Worm (Caenorhabditis elegans) whole organism, L3 larva: ENCODE data around the gene F21C10.7.

ENCODE experiments used
- ZK546.5 ChIP-seq: sonication (generic microtip); optimal IDR thresholded peaks from 2 replicates; lab custom pipeline; 2017; ENCODE audit warnings: missing biosample characterization, missing genetic modification characterization
- aly-2 ChIP-seq: fragments of 150-350 bp; optimal IDR thresholded peaks from 2 replicates; lab custom pipeline; 2014; ENCODE audit warnings: missing biosample characterization, missing genetic modification characterization
- ceh-16 ChIP-seq: sonication (generic microtip); optimal IDR thresholded peaks from 2 replicates; lab custom pipeline; 2017; ENCODE audit warnings: missing biosample characterization, missing genetic modification characterization
- ceh-82 ChIP-seq: fragments of 150-350 bp; optimal IDR thresholded peaks from 2 replicates; lab custom pipeline; 2014; ENCODE audit warnings: missing biosample characterization, missing genetic modification characterization
- ceh-9 ChIP-seq: sonication (generic microtip); optimal IDR thresholded peaks from 2 replicates; lab custom pipeline; 2018; ENCODE audit warnings: missing biosample characterization, missing genetic modification characterization
- daf-12 ChIP-seq: fragments of 150-350 bp; optimal IDR thresholded peaks from 2 replicates; lab custom pipeline; 2014; ENCODE audit warnings: missing biosample characterization, missing genetic modification reagents, missing genetic modification characterization
- egl-27 ChIP-seq: sonication (generic microtip); optimal IDR thresholded peaks from 4 replicates; lab custom pipeline; 2017; ENCODE audit warnings: missing biosample characterization, missing genetic modification reagents, missing genetic modification characterization
- elt-1 ChIP-seq: fragments of 150-350 bp; optimal IDR thresholded peaks from 2 replicates; lab custom pipeline; 2014; ENCODE audit warnings: missing biosample characterization, missing genetic modification characterization
- elt-2 ChIP-seq: sonication (generic microtip); optimal IDR thresholded peaks from 2 replicates; lab custom pipeline; 2016; ENCODE audit warnings: missing genetic modification reagents, mild to moderate bottlenecking, missing genetic modification characterization, missing compliant biosample characterization
- elt-3 ChIP-seq, 3 experiments: fragments of 150-350 bp in 1 of 3; sonication (generic microtip) in 2 of 3; optimal IDR thresholded peaks; 2 replicates in 2 of 3; 4 replicates in 1 of 3; lab custom pipeline; 2014 to 2017; ENCODE audit warnings: missing biosample characterization in 3 of 3, missing genetic modification characterization in 3 of 3
- eor-1 ChIP-seq, 2 experiments: fragments of 150-350 bp; optimal IDR thresholded peaks; 2 replicates each; lab custom pipeline; 2014 to 2018; ENCODE audit warnings: missing biosample characterization in 2 of 2, missing genetic modification characterization in 2 of 2
- fkh-10 ChIP-seq: sonication (generic microtip); optimal IDR thresholded peaks from 2 replicates; lab custom pipeline; 2017; ENCODE audit warnings: missing biosample characterization, missing genetic modification reagents, missing genetic modification characterization
- fos-1 ChIP-seq: fragments of 150-350 bp; optimal IDR thresholded peaks from 2 replicates; lab custom pipeline; 2014; ENCODE audit warnings: missing biosample characterization, missing genetic modification characterization
- jun-1 ChIP-seq: fragments of 150-350 bp; optimal IDR thresholded peaks from 2 replicates; lab custom pipeline; 2014; ENCODE audit warnings: missing biosample characterization, missing genetic modification reagents, missing genetic modification characterization
- lin-15B ChIP-seq: fragments of 150-350 bp; optimal IDR thresholded peaks from 2 replicates; lab custom pipeline; 2014; ENCODE audit warnings: missing biosample characterization, missing genetic modification characterization
- lsy-12 ChIP-seq: sonication (generic microtip); optimal IDR thresholded peaks from 2 replicates; lab custom pipeline; 2016; ENCODE audit warnings: mild to moderate bottlenecking, missing genetic modification characterization, missing compliant biosample characterization
- mdl-1 ChIP-seq: fragments of 150-350 bp; optimal IDR thresholded peaks from 2 replicates; lab custom pipeline; 2014; ENCODE audit warnings: missing biosample characterization, missing genetic modification characterization
- nfya-1 ChIP-seq: sonication (generic microtip); optimal IDR thresholded peaks from 2 replicates; lab custom pipeline; 2017; ENCODE audit warnings: missing genetic modification characterization, mild to moderate bottlenecking, missing compliant biosample characterization, antibody characterized with exemption, moderate library complexity; ENCODE audit not compliant: insufficient read depth
- nhr-11 ChIP-seq: fragments of 150-350 bp; optimal IDR thresholded peaks from 2 replicates; lab custom pipeline; 2014; ENCODE audit warnings: missing biosample characterization, missing genetic modification characterization
- nhr-23 ChIP-seq: fragments of 150-350 bp; optimal IDR thresholded peaks from 2 replicates; lab custom pipeline; 2014; ENCODE audit warnings: missing biosample characterization, missing genetic modification reagents, missing genetic modification characterization
- nhr-237 ChIP-seq: fragments of 150-350 bp; optimal IDR thresholded peaks from 2 replicates; lab custom pipeline; 2014; ENCODE audit warnings: missing biosample characterization, missing genetic modification characterization
- nhr-25 ChIP-seq: sonication (generic microtip); optimal IDR thresholded peaks from 2 replicates; lab custom pipeline; 2017; ENCODE audit warnings: missing biosample characterization, missing genetic modification characterization
- nhr-28 ChIP-seq: fragments of 150-350 bp; optimal IDR thresholded peaks from 2 replicates; lab custom pipeline; 2014; ENCODE audit warnings: missing biosample characterization, missing genetic modification characterization
- nhr-43 ChIP-seq: sonication (generic microtip); optimal IDR thresholded peaks from 2 replicates; lab custom pipeline; 2016; ENCODE audit warnings: mild to moderate bottlenecking, missing genetic modification characterization, missing compliant biosample characterization; ENCODE audit not compliant: poor library complexity, severe bottlenecking
- nhr-77 ChIP-seq: fragments of 150-350 bp; optimal IDR thresholded peaks from 2 replicates; lab custom pipeline; 2014; ENCODE audit warnings: missing biosample characterization, missing genetic modification characterization
- pqm-1 ChIP-seq: fragments of 150-350 bp; optimal IDR thresholded peaks from 2 replicates; lab custom pipeline; 2017; ENCODE audit warnings: missing biosample characterization, missing genetic modification characterization, inconsistent platforms
- sea-2 ChIP-seq: fragments of 150-350 bp; sonication (generic microtip); optimal IDR thresholded peaks from 4 replicates; lab custom pipeline; 2014; ENCODE audit warnings: missing biosample characterization, missing genetic modification reagents, missing genetic modification characterization
- skn-1 ChIP-seq: fragments of 150-350 bp; optimal IDR thresholded peaks from 2 replicates; lab custom pipeline; 2014; ENCODE audit warnings: missing biosample characterization, missing genetic modification characterization
- snpc-4 ChIP-seq: fragments of 150-350 bp; optimal IDR thresholded peaks from 2 replicates; lab custom pipeline; 2014; ENCODE audit warnings: missing biosample characterization, missing genetic modification characterization
- unc-62 ChIP-seq: fragments of 150-350 bp; sonication (generic microtip); optimal IDR thresholded peaks from 4 replicates; lab custom pipeline; 2014; ENCODE audit warnings: missing biosample characterization, missing genetic modification reagents, missing genetic modification characterization
- zag-1 ChIP-seq: fragments of 150-350 bp; optimal IDR thresholded peaks from 2 replicates; lab custom pipeline; 2014; ENCODE audit warnings: missing biosample characterization, missing genetic modification characterization
- ztf-11 ChIP-seq: fragments of 150-350 bp; optimal IDR thresholded peaks from 2 replicates; lab custom pipeline; 2014; ENCODE audit warnings: missing biosample characterization, missing genetic modification characterization
- ztf-4 ChIP-seq: fragments of 150-350 bp; optimal IDR thresholded peaks from 2 replicates; lab custom pipeline; 2014; ENCODE audit warnings: missing biosample characterization, missing genetic modification characterization

The F21C10.7 gene

DNA sequence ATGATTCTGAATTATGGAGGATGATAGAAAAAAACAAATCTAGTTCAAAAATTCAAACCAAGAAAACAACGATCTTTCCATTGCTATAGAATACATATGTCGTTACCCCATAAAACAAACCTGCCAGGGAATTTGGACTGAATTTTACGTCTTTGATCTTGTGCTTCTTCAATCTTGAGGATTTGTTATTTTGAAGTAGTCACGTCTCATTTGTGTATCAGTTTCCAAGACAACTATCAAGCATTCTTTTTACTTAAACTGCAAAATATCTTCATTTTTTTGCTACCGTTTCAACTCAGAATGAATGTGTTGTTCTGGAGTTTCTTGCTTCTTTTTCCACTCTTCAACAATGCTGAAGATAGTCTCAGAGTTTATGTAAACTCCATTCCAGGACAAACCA lies 18.2 kb downstream of the F21C10.7 start, which contains the start of gene F21C10.19:
TSS of gene F21C10.19 (plus strand) at position 301 of the 400 bp plus-strand sequence.
- TF ChIP-seq jun-1 (tag; lab: Kevin White, UChicago), result no peak
- no peak for TF ChIP-seq ztf-4
- TF ChIP-seq nhr-43, result no peak
- TF ChIP-seq nhr-11 (tag; lab: Kevin White, UChicago), result no peak
- no peak for TF ChIP-seq ceh-9 (tag; lab: Kevin White, UChicago)
- no peak for TF ChIP-seq egl-27 (tag; lab: Kevin White, UChicago)

DNA sequence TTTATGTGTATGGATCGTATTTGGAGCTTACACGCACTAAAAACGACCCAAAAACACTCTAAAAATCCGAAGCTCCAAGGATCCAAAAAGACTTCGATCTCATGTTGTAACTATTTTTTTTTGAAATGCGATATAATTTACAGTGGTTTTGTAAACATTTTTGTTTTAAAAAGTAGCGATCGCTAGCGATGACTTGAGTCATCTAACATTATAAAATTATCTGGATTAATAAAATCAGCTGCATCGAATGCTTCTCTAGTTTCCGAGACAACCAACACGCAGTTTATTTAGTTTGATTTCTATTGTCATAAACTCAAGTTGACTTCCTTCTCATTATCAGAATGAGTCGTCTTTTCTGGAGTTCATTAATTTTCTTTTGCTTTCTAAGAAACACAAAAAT lies 19.5 kb downstream of the F21C10.7 start, which contains the start of gene F21C10.1:
TSS of gene F21C10.1 (plus strand) at position 301 of the 400 bp plus-strand sequence.
- TF ChIP-seq snpc-4 (tag; lab: Kevin White, UChicago) (no peak), elt-2 (tag; lab: Kevin White, UChicago) (no peak), unc-62 (GFP tag; lab: Kevin White, UChicago) (no peak), daf-12 (tag; lab: Kevin White, UChicago) (no peak), aly-2 (tag; lab: Kevin White, UChicago) (no peak), elt-1 (no peak), fos-1 (tag; lab: Kevin White, UChicago) (no peak), ztf-11 (tag; lab: Kevin White, UChicago) (no peak), eor-1 (tag; optimal IDR thresholded peaks at IDR 0.05; lab: Kevin White, UChicago) (no peak), zag-1 (tag; lab: Kevin White, UChicago) (no peak), sea-2 (GFP tag; lab: Kevin White, UChicago) (no peak), ZK546.5 (tag; lab: Kevin White, UChicago) (no peak), skn-1 (tag; lab: Kevin White, UChicago) (no peak), elt-3 (tag; optimal IDR thresholded peaks at IDR 0.05; lab: Kevin White, UChicago) (no peak)

DNA sequence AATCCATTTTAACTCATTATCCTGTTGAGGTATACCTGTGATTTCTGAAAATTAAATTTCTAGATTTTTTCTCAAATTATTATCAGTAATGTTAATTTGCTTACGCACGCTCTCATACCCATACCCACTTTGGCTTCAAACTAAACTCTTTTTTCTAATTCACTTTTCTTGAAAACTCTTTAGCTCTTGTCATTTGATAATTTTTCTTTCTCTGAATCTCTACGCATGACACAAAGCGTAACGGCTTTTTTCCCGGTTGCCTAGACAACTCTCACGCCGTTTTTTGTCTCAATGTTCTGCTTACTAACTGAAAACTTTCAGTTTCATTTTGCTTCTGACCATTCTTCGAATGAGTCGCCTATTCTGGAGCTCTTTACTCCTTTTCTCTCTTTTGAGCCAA lies 21.4 kb downstream of the F21C10.7 start, which contains the start of gene B0222.1:
TSS of gene B0222.1 (plus strand) at position 306 of the 400 bp plus-strand sequence.
- TF ChIP-seq ztf-4, result no peak
- TF ChIP-seq nhr-23 (tag; lab: Kevin White, UChicago), result no peak
- TF ChIP-seq nhr-11 (tag; lab: Kevin White, UChicago), result peak; percentile 3
- TF ChIP-seq nhr-25 (tag; lab: Kevin White, UChicago), result no peak

DNA sequence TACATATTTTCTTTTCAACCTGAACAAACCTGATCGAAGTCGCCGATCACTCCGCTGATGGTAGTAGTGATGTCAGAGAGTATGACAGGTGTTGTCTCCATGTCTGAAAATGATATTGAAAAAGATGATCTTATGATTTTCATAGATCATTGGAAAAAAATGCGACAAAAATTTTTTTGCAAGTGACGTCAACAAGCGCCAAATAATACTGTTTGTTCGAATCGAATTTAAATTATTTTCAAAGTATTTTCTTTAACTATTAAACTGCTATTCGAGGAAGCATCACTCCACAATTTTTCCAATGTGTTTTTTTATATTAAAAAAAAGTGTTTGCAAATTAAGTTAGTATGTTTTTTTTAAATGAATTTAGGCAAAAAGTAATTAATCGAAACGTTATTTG lies 25.1 kb downstream of the F21C10.7 start, which contains the start of gene pitr-2:
TSS of gene pitr-2 (minus strand) at position 101 of the 400 bp plus-strand sequence.
- TF ChIP-seq egl-27 (tag; lab: Kevin White, UChicago), result no peak
- TF ChIP-seq ztf-11 (tag; lab: Kevin White, UChicago), result no peak
- no peak for TF ChIP-seq lsy-12 (tag; lab: Kevin White, UChicago)
- TF ChIP-seq nhr-28 (tag; lab: Kevin White, UChicago), result no peak
- no peak for TF ChIP-seq elt-1
- TF ChIP-seq ceh-16 (tag; lab: Kevin White, UChicago), result no peak
- TF ChIP-seq jun-1 (tag; lab: Kevin White, UChicago), result no peak
- TF ChIP-seq pqm-1 (tag; lab: Kevin White, UChicago), result no peak

DNA sequence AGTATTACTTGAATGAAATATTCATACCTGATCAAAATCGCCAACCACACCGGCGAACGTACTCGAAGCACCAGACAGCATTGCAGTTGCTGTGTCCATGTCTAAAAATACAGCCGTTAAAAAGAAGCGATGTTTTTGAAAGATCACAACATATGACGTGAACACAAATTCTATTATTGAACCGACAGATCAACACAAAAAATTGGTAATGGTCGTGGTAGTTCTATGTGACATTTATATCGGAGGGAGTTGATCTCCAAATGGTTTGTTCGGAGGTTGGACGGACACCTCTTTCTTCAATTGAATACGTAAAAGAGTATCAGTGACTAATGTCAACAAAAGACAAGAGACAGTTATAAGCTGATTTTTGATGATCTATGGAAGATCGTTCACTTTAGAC lies 28.7 kb downstream of the F21C10.7 start, which contains the start of gene pitr-3:
TSS of gene pitr-3 (minus strand) at position 101 of the 400 bp plus-strand sequence.
- TF ChIP-seq fos-1 (tag; lab: Kevin White, UChicago) (no peak), mdl-1 (no peak), fkh-10 (GFP tag; lab: Kevin White, UChicago) (no peak), nfya-1 (tag; lab: Kevin White, UChicago) (no peak), daf-12 (tag; lab: Kevin White, UChicago) (no peak), ZK546.5 (tag; lab: Kevin White, UChicago) (no peak), unc-62 (GFP tag; lab: Kevin White, UChicago) (no peak), snpc-4 (tag; lab: Kevin White, UChicago) (no peak), ceh-9 (tag; lab: Kevin White, UChicago) (no peak), ceh-82 (tag; lab: Kevin White, UChicago) (no peak), nhr-237 (tag; lab: Kevin White, UChicago) (no peak), nhr-25 (tag; lab: Kevin White, UChicago) (no peak), nhr-77 (tag; lab: Kevin White, UChicago) (no peak), lsy-12 (tag; lab: Kevin White, UChicago) (no peak), lin-15B (no peak)
